Worm (Caenorhabditis elegans) whole organism, young adult: ENCODE data around the gene cysl-3.

Source experiments
- B0261.1 ChIP-seq: sonication (generic microtip); optimal IDR thresholded peaks from 2 replicates; lab custom pipeline; 2016; ENCODE audit warnings: mild to moderate bottlenecking, missing genetic modification characterization, moderate library complexity, missing compliant biosample characterization
- B0336.3 ChIP-seq: fragments of 200-800 bp; sonication (Bioruptor generic); IDR thresholded peaks from 2 replicates; pipeline ENCODE4 v1.3.6; 2022; ENCODE audit warnings: missing genetic modification characterization, missing compliant biosample characterization
- F10E7.11 ChIP-seq: sonication (generic microtip); optimal IDR thresholded peaks from 2 replicates; lab custom pipeline; 2017; ENCODE audit warnings: mild to moderate bottlenecking, missing genetic modification characterization, moderate library complexity, missing compliant biosample characterization
- F33H1.4 ChIP-seq: fragments of 200-800 bp; sonication (Bioruptor generic); IDR thresholded peaks from 2 replicates; pipeline ENCODE4 v1.3.6; 2022; ENCODE audit warnings: missing genetic modification reagents, missing genetic modification characterization, missing compliant biosample characterization
- F49E8.2 ChIP-seq: sonication (generic microtip); optimal IDR thresholded peaks from 3 replicates; lab custom pipeline; 2017; ENCODE audit warnings: missing genetic modification characterization, mild to moderate bottlenecking, missing compliant biosample characterization, antibody characterized with exemption, moderate library complexity; ENCODE audit not compliant: insufficient read depth
- F55B11.4 ChIP-seq: sonication (generic microtip); optimal IDR thresholded peaks from 2 replicates; lab custom pipeline; 2016; ENCODE audit warnings: missing compliant biosample characterization, missing genetic modification characterization, borderline replicate concordance; ENCODE audit not compliant: insufficient read depth
- T26A5.8 ChIP-seq: sonication (generic microtip); optimal IDR thresholded peaks from 2 replicates; lab custom pipeline; 2016; ENCODE audit warnings: missing genetic modification characterization, missing compliant biosample characterization
- Y53G8AR.9 ChIP-seq: fragments of 200-800 bp; sonication (Bioruptor generic); conservative IDR thresholded peaks from 2 replicates; pipeline ENCODE4 v1.3.6; 2022; ENCODE audit warnings: missing genetic modification reagents, missing genetic modification characterization, missing compliant biosample characterization
- Y56A3A.18 ChIP-seq: fragments of 200-800 bp; sonication (Bioruptor generic); IDR thresholded peaks from 2 replicates; pipeline ENCODE4 v1.3.6; 2022; ENCODE audit warnings: missing genetic modification reagents, missing genetic modification characterization, missing compliant biosample characterization
- ama-1 ChIP-seq, 3 experiments: fragments of 150-350 bp in 1 of 3; sonication (generic microtip) in 2 of 3; optimal IDR thresholded peaks; 2 replicates each; lab custom pipeline; 2014 to 2018; ENCODE audit warnings: missing biosample characterization in 2 of 3, missing genetic modification characterization in 2 of 3, missing genetic modification reagents in 2 of 3
- attf-3 ChIP-seq: fragments of 200-800 bp; sonication (Bioruptor generic); conservative IDR thresholded peaks from 2 replicates; pipeline ENCODE4 v1.3.6; 2022; ENCODE audit warnings: missing genetic modification reagents, missing genetic modification characterization, missing compliant biosample characterization
- cebp-1 ChIP-seq, 2 experiments: fragments of 200-800 bp in 1 of 2; sonication (Bioruptor generic) in 1 of 2; sonication (generic microtip) in 1 of 2; IDR thresholded peaks in 1 of 2; optimal IDR thresholded peaks in 1 of 2; 2 replicates each; pipeline versions ENCODE4 v1.3.6 to Lab custom; 2017 to 2022; ENCODE audit warnings: missing compliant biosample characterization in 2 of 2, missing genetic modification characterization in 2 of 2, mild to moderate bottlenecking in 1 of 2, missing genetic modification reagents in 1 of 2, moderate library complexity in 1 of 2
- cebp-2 ChIP-seq: fragments of 200-800 bp; sonication (Bioruptor generic); IDR thresholded peaks from 2 replicates; pipeline ENCODE4 v1.3.6; 2022; ENCODE audit warnings: missing genetic modification characterization, missing compliant biosample characterization
- ceh-27 ChIP-seq: fragments of 200-800 bp; sonication (Bioruptor generic); optimal IDR thresholded peaks from 2 replicates; lab custom pipeline; 2018; ENCODE audit warnings: mild to moderate bottlenecking, missing genetic modification characterization, moderate library complexity, missing compliant biosample characterization
- ceh-58 ChIP-seq: fragments of 200-800 bp; sonication (Bioruptor generic); IDR thresholded peaks from 2 replicates; pipeline ENCODE4 v1.3.6; 2022; ENCODE audit warnings: missing genetic modification characterization, missing compliant biosample characterization
- die-1 ChIP-seq: sonication (generic microtip); optimal IDR thresholded peaks from 2 replicates; lab custom pipeline; 2016; ENCODE audit warnings: missing genotype, mild to moderate bottlenecking, missing genetic modification characterization, missing compliant biosample characterization
- dox-1 ChIP-seq: fragments of 200-800 bp; sonication (Bioruptor generic); IDR thresholded peaks from 2 replicates; pipeline ENCODE4 v1.3.6; 2022; ENCODE audit warnings: missing genetic modification reagents, missing genetic modification characterization, missing compliant biosample characterization
- dpff-1 ChIP-seq: sonication (generic microtip); optimal IDR thresholded peaks from 2 replicates; lab custom pipeline; 2017; ENCODE audit warnings: mild to moderate bottlenecking, missing genetic modification characterization, missing compliant biosample characterization
- egl-44 ChIP-seq: fragments of 200-800 bp; sonication (Bioruptor generic); IDR thresholded peaks from 2 replicates; pipeline ENCODE4 v1.3.6; 2022; ENCODE audit warnings: missing genetic modification reagents, missing genetic modification characterization, missing compliant biosample characterization
- egrh-3 ChIP-seq: fragments of 200-800 bp; sonication (Bioruptor generic); IDR thresholded peaks from 2 replicates; pipeline ENCODE4 v1.3.6; 2022; ENCODE audit warnings: missing genetic modification reagents, missing genetic modification characterization, missing compliant biosample characterization
- ets-4 ChIP-seq: fragments of 200-800 bp; sonication (Bioruptor generic); optimal IDR thresholded peaks from 2 replicates; lab custom pipeline; 2018; ENCODE audit warnings: mild to moderate bottlenecking, missing genetic modification characterization, missing compliant biosample characterization
- hlh-12 ChIP-seq: sonication (generic microtip); optimal IDR thresholded peaks from 2 replicates; lab custom pipeline; 2016; ENCODE audit warnings: missing genetic modification characterization, missing compliant biosample characterization
- hrde-1 ChIP-seq: sonication (generic microtip); optimal IDR thresholded peaks from 2 replicates; lab custom pipeline; 2016; ENCODE audit warnings: missing genetic modification characterization, mild to moderate bottlenecking, missing compliant biosample characterization, moderate library complexity, missing genotype, missing genetic modification reagents, borderline replicate concordance
- lag-1 ChIP-seq: fragments of 200-800 bp; sonication (Bioruptor generic); IDR thresholded peaks from 2 replicates; pipeline ENCODE4 v1.3.6; 2022; ENCODE audit warnings: missing genetic modification reagents, missing genetic modification characterization, missing compliant biosample characterization
- let-526 ChIP-seq: fragments of 200-800 bp; sonication (Bioruptor generic); IDR thresholded peaks from 2 replicates; pipeline ENCODE4 v1.3.6; 2022; ENCODE audit warnings: missing genetic modification reagents, missing genetic modification characterization, missing compliant biosample characterization
- lin-40 ChIP-seq: sonication (generic microtip); optimal IDR thresholded peaks from 2 replicates; lab custom pipeline; 2016; ENCODE audit warnings: missing genetic modification characterization, mild to moderate bottlenecking, missing compliant biosample characterization, missing genotype, missing genetic modification reagents
- lir-1 ChIP-seq: fragments of 200-800 bp; sonication (Bioruptor generic); conservative IDR thresholded peaks from 2 replicates; pipeline ENCODE4 v1.3.6; 2022; ENCODE audit warnings: missing genetic modification reagents, missing genetic modification characterization, missing compliant biosample characterization
- lsy-27 ChIP-seq: sonication (generic microtip); optimal IDR thresholded peaks from 2 replicates; lab custom pipeline; 2017; ENCODE audit warnings: missing genetic modification characterization, mild to moderate bottlenecking, missing compliant biosample characterization, antibody characterized with exemption, missing genotype, borderline replicate concordance; ENCODE audit not compliant: insufficient read depth
- madf-10 ChIP-seq: sonication (generic microtip); optimal IDR thresholded peaks from 2 replicates; lab custom pipeline; 2016; ENCODE audit warnings: mild to moderate bottlenecking, missing genetic modification characterization, missing compliant biosample characterization
- madf-8 ChIP-seq: fragments of 200-800 bp; sonication (Bioruptor generic); conservative IDR thresholded peaks from 2 replicates; pipeline ENCODE4 v1.3.6; 2022; ENCODE audit warnings: missing genetic modification reagents, missing genetic modification characterization, missing compliant biosample characterization
- nfya-1 ChIP-seq: sonication (generic microtip); optimal IDR thresholded peaks from 2 replicates; lab custom pipeline; 2017; ENCODE audit warnings: antibody characterized with exemption, missing compliant biosample characterization, missing genetic modification characterization, borderline replicate concordance; ENCODE audit not compliant: insufficient read depth
- nhr-27 ChIP-seq: fragments of 200-800 bp; sonication (Bioruptor generic); optimal IDR thresholded peaks from 2 replicates; lab custom pipeline; 2018; ENCODE audit warnings: mild to moderate bottlenecking, missing genetic modification characterization, moderate library complexity, missing compliant biosample characterization
- pbrm-1 ChIP-seq: fragments of 200-800 bp; sonication (Bioruptor generic); IDR thresholded peaks from 2 replicates; pipeline ENCODE4 v1.3.6; 2022; ENCODE audit warnings: missing genetic modification reagents, missing genetic modification characterization, missing compliant biosample characterization
- snpc-1.3 ChIP-seq: sonication (generic microtip); optimal IDR thresholded peaks from 2 replicates; lab custom pipeline; 2017; ENCODE audit warnings: missing genetic modification characterization, mild to moderate bottlenecking, missing compliant biosample characterization, antibody characterized with exemption, moderate library complexity, missing genotype, missing genetic modification reagents; ENCODE audit not compliant: insufficient read depth
- snpc-3.4 ChIP-seq: sonication (generic microtip); optimal IDR thresholded peaks from 2 replicates; lab custom pipeline; 2017; ENCODE audit warnings: missing genetic modification characterization, mild to moderate bottlenecking, missing compliant biosample characterization, antibody characterized with exemption, moderate library complexity, missing genotype, missing genetic modification reagents
- snpc-4 ChIP-seq, 5 experiments: fragments of 150-350 bp in 1 of 5; sonication (generic microtip) in 4 of 5; optimal IDR thresholded peaks; 2 replicates each; lab custom pipeline; 2014 to 2018; ENCODE audit warnings: missing genetic modification characterization in 5 of 5, missing biosample characterization in 3 of 5, antibody characterized with exemption in 2 of 5, mild to moderate bottlenecking in 2 of 5, missing compliant biosample characterization in 2 of 5, missing genotype in 2 of 5, moderate library complexity in 2 of 5, missing genetic modification reagents in 1 of 5
- tlf-1 ChIP-seq: fragments of 200-800 bp; sonication (Bioruptor generic); optimal IDR thresholded peaks from 2 replicates; lab custom pipeline; 2018; ENCODE audit warnings: mild to moderate bottlenecking, missing genetic modification characterization, missing compliant biosample characterization
- unc-130 ChIP-seq: sonication (generic microtip); optimal IDR thresholded peaks from 2 replicates; lab custom pipeline; 2016; ENCODE audit warnings: missing genetic modification reagents, missing genetic modification characterization, missing compliant biosample characterization
- zfh-2 ChIP-seq: fragments of 200-800 bp; sonication (Bioruptor generic); conservative IDR thresholded peaks from 2 replicates; pipeline ENCODE4 v1.3.6; 2022; ENCODE audit warnings: missing genetic modification reagents, missing genetic modification characterization, missing compliant biosample characterization
- ztf-25 ChIP-seq: fragments of 200-800 bp; sonication (Bioruptor generic); IDR thresholded peaks from 2 replicates; pipeline ENCODE4 v1.3.6; 2022; ENCODE audit warnings: missing genetic modification reagents, missing genetic modification characterization, missing compliant biosample characterization
- ztf-3 ChIP-seq: fragments of 200-800 bp; sonication (Bioruptor generic); optimal IDR thresholded peaks from 2 replicates; lab custom pipeline; 2018; ENCODE audit warnings: mild to moderate bottlenecking, missing genetic modification characterization, missing compliant biosample characterization

The cysl-3 gene

DNA sequence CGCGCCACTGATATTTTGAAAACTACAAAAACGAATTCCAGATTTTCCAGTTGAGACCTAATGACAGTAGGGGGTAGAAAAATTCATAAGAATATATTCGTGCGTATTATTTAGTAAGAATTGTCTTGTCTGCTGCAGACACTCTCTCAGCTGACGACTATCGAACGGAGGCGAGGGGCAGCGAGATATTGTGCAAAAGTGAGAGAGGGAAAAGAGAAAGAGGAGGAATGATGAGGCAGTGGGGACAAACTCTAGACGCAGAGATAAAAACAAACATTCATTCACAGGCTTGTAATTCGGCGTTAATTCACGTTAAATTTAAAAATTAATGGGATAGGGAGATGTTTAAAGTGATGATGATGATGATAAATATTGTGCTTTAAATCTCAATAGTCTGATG is 19.0 kb downstream of the cysl-3 start, which contains the start of gene gid-7 (continued):
- TF ChIP-seq ceh-27 (no peak), lsy-27 (tag; lab: Kevin White, UChicago) (no peak), snpc-1.3 (tag; lab: Kevin White, UChicago) (peak; percentile 3), F33H1.4 (GFP tag; lab: Robert Waterston, UW) (no peak), dpff-1 (tag; lab: Kevin White, UChicago) (no peak), hlh-12 (tag; lab: Kevin White, UChicago) (no peak), F10E7.11 (tag; lab: Kevin White, UChicago) (no peak), ztf-3 (GFP tag; lab: Kevin White, UChicago) (no peak), Y53G8AR.9 (GFP tag; lab: Robert Waterston, UW) (no peak), madf-10 (no peak), ama-1 (optimal IDR thresholded peaks at IDR 0.05; lab: Kevin White, UChicago) (no peak), ama-1 (GFP tag; optimal IDR thresholded peaks at IDR 0.05; lab: Kevin White, UChicago) (peak in 1 of 2 experiments; percentile 48), madf-8 (GFP tag; lab: Robert Waterston, UW) (no peak), Y56A3A.18 (0 out of 2 replicates have a peak, but pooled peaks have one; percentile 54), snpc-4 (GFP tag; optimal IDR thresholded peaks at IDR 0.05; lab: Kevin White, UChicago) (no peak), snpc-4 (tag; optimal IDR thresholded peaks at IDR 0.05; lab: Kevin White, UChicago) (peak in 3 of 4 experiments; percentile 25 to 46 (median 41)), B0336.3 (peak; percentile 30; the same call in 1 of the 2 replicates), egl-44 (GFP tag; lab: Robert Waterston, UW) (no peak), die-1 (tag; lab: Kevin White, UChicago) (no peak), snpc-3.4 (tag; lab: Kevin White, UChicago) (no peak), F55B11.4 (tag; lab: Kevin White, UChicago) (no peak), hrde-1 (tag; lab: Kevin White, UChicago) (no peak), cebp-2 (GFP tag; lab: Robert Waterston, UW) (no peak), nfya-1 (tag; lab: Kevin White, UChicago) (no peak), unc-130 (no peak), pbrm-1 (GFP tag; lab: Robert Waterston, UW) (no peak), tlf-1 (peak; percentile 4), cebp-1 (GFP tag; IDR thresholded peaks at IDR 0.05; lab: Robert Waterston, UW) (no peak), cebp-1 (tag; optimal IDR thresholded peaks at IDR 0.05; lab: Kevin White, UChicago) (peak; percentile 44), ztf-25 (no peak), B0261.1 (tag; lab: Kevin White, UChicago) (no peak), lin-40 (tag; lab: Kevin White, UChicago) (no peak), dox-1 (GFP tag; lab: Robert Waterston, UW) (0 out of 2 replicates have a peak, but pooled peaks have one; percentile 14), ceh-58 (GFP tag; lab: Robert Waterston, UW) (no peak), T26A5.8 (tag; lab: Kevin White, UChicago) (no peak), ets-4 (GFP tag; lab: Kevin White, UChicago) (no peak), attf-3 (GFP tag; lab: Robert Waterston, UW) (peak; percentile 38)

DNA sequence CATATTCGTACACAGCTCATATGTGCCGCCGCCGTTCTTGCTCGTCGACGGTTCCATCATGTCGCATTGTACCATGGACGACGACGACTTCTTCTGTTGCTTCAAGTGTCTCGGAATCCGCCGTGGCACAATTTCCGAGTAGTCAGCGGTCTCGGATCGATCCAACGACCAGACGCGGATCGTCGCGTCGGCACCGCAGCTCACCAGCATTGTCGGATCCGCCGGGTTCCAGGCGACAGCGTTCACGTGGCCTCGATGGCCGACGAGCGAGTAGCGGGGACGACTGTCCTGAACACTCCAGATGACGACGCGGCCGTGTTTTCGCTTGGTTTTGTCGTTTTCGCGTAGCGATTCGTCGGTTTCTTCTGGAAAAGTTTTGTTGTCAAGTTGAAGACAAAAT is 25.6 kb downstream of the cysl-3 start:
- TF ChIP-seq let-526 (GFP tag; lab: Robert Waterston, UW), result no peak
- TF ChIP-seq egrh-3 (GFP tag; lab: Robert Waterston, UW), result peak; percentile 71; the same call in 1 of the 2 replicates
- no peak for TF ChIP-seq F49E8.2 (tag; lab: Kevin White, UChicago)
- TF ChIP-seq nhr-27, result no peak
- no peak for TF ChIP-seq lir-1 (GFP tag; lab: Robert Waterston, UW)
- TF ChIP-seq zfh-2 (GFP tag; lab: Robert Waterston, UW), result peak; percentile 87
- TF ChIP-seq lag-1 (GFP tag; lab: Robert Waterston, UW), result no peak
